Worm (Caenorhabditis elegans) whole organism, L3 larva: Measurements from ENCODE around the gene F19G12.9.

Source experiments
- R02D3.7 ChIP-seq: fragments of 150-350 bp; optimal IDR thresholded peaks from 2 replicates; lab custom pipeline; 2014; ENCODE audit warnings: missing biosample characterization, missing genetic modification characterization
- aly-2 ChIP-seq: fragments of 150-350 bp; optimal IDR thresholded peaks from 2 replicates; lab custom pipeline; 2014; ENCODE audit warnings: missing biosample characterization, missing genetic modification characterization
- ama-1 ChIP-seq: fragments of 150-350 bp; optimal IDR thresholded peaks from 2 replicates; lab custom pipeline; 2018
- ceh-16 ChIP-seq: sonication (generic microtip); optimal IDR thresholded peaks from 2 replicates; lab custom pipeline; 2017; ENCODE audit warnings: missing biosample characterization, missing genetic modification characterization
- ceh-28 ChIP-seq: fragments of 150-350 bp; optimal IDR thresholded peaks from 2 replicates; lab custom pipeline; 2014; ENCODE audit warnings: missing biosample characterization, missing genetic modification reagents, missing genetic modification characterization
- ceh-82 ChIP-seq: fragments of 150-350 bp; optimal IDR thresholded peaks from 2 replicates; lab custom pipeline; 2014; ENCODE audit warnings: missing biosample characterization, missing genetic modification characterization
- ceh-9 ChIP-seq: sonication (generic microtip); optimal IDR thresholded peaks from 2 replicates; lab custom pipeline; 2018; ENCODE audit warnings: missing biosample characterization, missing genetic modification characterization
- egl-27 ChIP-seq: sonication (generic microtip); optimal IDR thresholded peaks from 4 replicates; lab custom pipeline; 2017; ENCODE audit warnings: missing biosample characterization, missing genetic modification reagents, missing genetic modification characterization
- egl-5 ChIP-seq: fragments of 150-350 bp; optimal IDR thresholded peaks from 2 replicates; lab custom pipeline; 2017; ENCODE audit warnings: missing biosample characterization, missing genetic modification reagents, missing genetic modification characterization, inconsistent platforms
- elt-2 ChIP-seq: sonication (generic microtip); optimal IDR thresholded peaks from 2 replicates; lab custom pipeline; 2016; ENCODE audit warnings: missing genetic modification reagents, mild to moderate bottlenecking, missing genetic modification characterization, missing compliant biosample characterization
- elt-3 ChIP-seq, 3 experiments: fragments of 150-350 bp in 1 of 3; sonication (generic microtip) in 2 of 3; optimal IDR thresholded peaks; 2 replicates in 2 of 3; 4 replicates in 1 of 3; lab custom pipeline; 2014 to 2017; ENCODE audit warnings: missing biosample characterization in 3 of 3, missing genetic modification characterization in 3 of 3
- fkh-10 ChIP-seq: sonication (generic microtip); optimal IDR thresholded peaks from 2 replicates; lab custom pipeline; 2017; ENCODE audit warnings: missing biosample characterization, missing genetic modification reagents, missing genetic modification characterization
- fos-1 ChIP-seq: fragments of 150-350 bp; optimal IDR thresholded peaks from 2 replicates; lab custom pipeline; 2014; ENCODE audit warnings: missing biosample characterization, missing genetic modification characterization
- hmg-11 ChIP-seq: sonication (generic microtip); optimal IDR thresholded peaks from 2 replicates; lab custom pipeline; 2016; ENCODE audit warnings: missing genetic modification characterization, missing compliant biosample characterization
- jun-1 ChIP-seq: fragments of 150-350 bp; optimal IDR thresholded peaks from 2 replicates; lab custom pipeline; 2014; ENCODE audit warnings: missing biosample characterization, missing genetic modification reagents, missing genetic modification characterization
- lin-15B ChIP-seq: fragments of 150-350 bp; optimal IDR thresholded peaks from 2 replicates; lab custom pipeline; 2014; ENCODE audit warnings: missing biosample characterization, missing genetic modification characterization
- lin-39 ChIP-seq: fragments of 150-350 bp; optimal IDR thresholded peaks from 2 replicates; lab custom pipeline; 2018; ENCODE audit warnings: missing biosample characterization, missing genetic modification reagents, missing genetic modification characterization
- lsy-12 ChIP-seq: sonication (generic microtip); optimal IDR thresholded peaks from 2 replicates; lab custom pipeline; 2016; ENCODE audit warnings: mild to moderate bottlenecking, missing genetic modification characterization, missing compliant biosample characterization
- mdl-1 ChIP-seq: fragments of 150-350 bp; optimal IDR thresholded peaks from 2 replicates; lab custom pipeline; 2014; ENCODE audit warnings: missing biosample characterization, missing genetic modification characterization
- mml-1 ChIP-seq: fragments of 150-350 bp; sonication (generic microtip); optimal IDR thresholded peaks from 3 replicates; lab custom pipeline; 2014; ENCODE audit warnings: missing biosample characterization, missing genetic modification characterization
- nfya-1 ChIP-seq: sonication (generic microtip); optimal IDR thresholded peaks from 2 replicates; lab custom pipeline; 2017; ENCODE audit warnings: missing genetic modification characterization, mild to moderate bottlenecking, missing compliant biosample characterization, antibody characterized with exemption, moderate library complexity; ENCODE audit not compliant: insufficient read depth
- nhr-11 ChIP-seq: fragments of 150-350 bp; optimal IDR thresholded peaks from 2 replicates; lab custom pipeline; 2014; ENCODE audit warnings: missing biosample characterization, missing genetic modification characterization
- nhr-12 ChIP-seq: fragments of 150-350 bp; optimal IDR thresholded peaks from 2 replicates; lab custom pipeline; 2014; ENCODE audit warnings: missing biosample characterization, missing genetic modification characterization
- nhr-23 ChIP-seq: fragments of 150-350 bp; optimal IDR thresholded peaks from 2 replicates; lab custom pipeline; 2014; ENCODE audit warnings: missing biosample characterization, missing genetic modification reagents, missing genetic modification characterization
- nhr-25 ChIP-seq: sonication (generic microtip); optimal IDR thresholded peaks from 2 replicates; lab custom pipeline; 2017; ENCODE audit warnings: missing biosample characterization, missing genetic modification characterization
- nhr-28 ChIP-seq: fragments of 150-350 bp; optimal IDR thresholded peaks from 2 replicates; lab custom pipeline; 2014; ENCODE audit warnings: missing biosample characterization, missing genetic modification characterization
- nhr-43 ChIP-seq: sonication (generic microtip); optimal IDR thresholded peaks from 2 replicates; lab custom pipeline; 2016; ENCODE audit warnings: mild to moderate bottlenecking, missing genetic modification characterization, missing compliant biosample characterization; ENCODE audit not compliant: poor library complexity, severe bottlenecking
- nhr-67 ChIP-seq: fragments of 150-350 bp; optimal IDR thresholded peaks from 2 replicates; lab custom pipeline; 2014; ENCODE audit warnings: missing biosample characterization, missing genetic modification characterization
- nhr-77 ChIP-seq: fragments of 150-350 bp; optimal IDR thresholded peaks from 2 replicates; lab custom pipeline; 2014; ENCODE audit warnings: missing biosample characterization, missing genetic modification characterization
- pha-4 ChIP-seq: fragments of 150-350 bp; optimal IDR thresholded peaks from 2 replicates; lab custom pipeline; 2014; ENCODE audit warnings: missing biosample characterization, missing genetic modification reagents, missing genetic modification characterization
- pqm-1 ChIP-seq: fragments of 150-350 bp; optimal IDR thresholded peaks from 2 replicates; lab custom pipeline; 2017; ENCODE audit warnings: missing biosample characterization, missing genetic modification characterization, inconsistent platforms
- sea-2 ChIP-seq: fragments of 150-350 bp; sonication (generic microtip); optimal IDR thresholded peaks from 4 replicates; lab custom pipeline; 2014; ENCODE audit warnings: missing biosample characterization, missing genetic modification reagents, missing genetic modification characterization
- snpc-4 ChIP-seq: fragments of 150-350 bp; optimal IDR thresholded peaks from 2 replicates; lab custom pipeline; 2014; ENCODE audit warnings: missing biosample characterization, missing genetic modification characterization
- tbx-2 ChIP-seq: sonication (generic microtip); optimal IDR thresholded peaks from 2 replicates; lab custom pipeline; 2016; ENCODE audit warnings: mild to moderate bottlenecking, missing genetic modification characterization, missing compliant biosample characterization
- unc-39 ChIP-seq: sonication (generic microtip); optimal IDR thresholded peaks from 4 replicates; lab custom pipeline; 2017; ENCODE audit warnings: missing biosample characterization, missing genetic modification characterization
- unc-62 ChIP-seq: fragments of 150-350 bp; sonication (generic microtip); optimal IDR thresholded peaks from 4 replicates; lab custom pipeline; 2014; ENCODE audit warnings: missing biosample characterization, missing genetic modification reagents, missing genetic modification characterization
- ztf-4 ChIP-seq: fragments of 150-350 bp; optimal IDR thresholded peaks from 2 replicates; lab custom pipeline; 2014; ENCODE audit warnings: missing biosample characterization, missing genetic modification characterization

F19G12.9 gene

ce11 chrX:1446593-1447141, 27.7 kb downstream of the F19G12.9 start, which contains the start of gene zfp-3 (continued):
- TF ChIP-seq lin-15B (peak; percentile 87), egl-5 (tag; lab: Kevin White, UChicago) (peak; percentile 79), elt-3 (tag; optimal IDR thresholded peaks at IDR 0.05; lab: Kevin White, UChicago) (peak in 1 of 3 experiments; percentile 20), nhr-25 (tag; lab: Kevin White, UChicago) (peak; percentile 93), snpc-4 (peak; percentile 82), nhr-12 (tag; lab: Kevin White, UChicago) (no peak), lin-39 (tag; lab: Kevin White, UChicago) (peak; percentile 97), pqm-1 (tag; lab: Kevin White, UChicago) (peak; percentile 81), ceh-82 (tag; lab: Kevin White, UChicago) (peak; percentile 76), jun-1 (tag; lab: Kevin White, UChicago) (peak; percentile 98), lsy-12 (tag; lab: Kevin White, UChicago) (peak; percentile 83), nhr-23 (tag; lab: Kevin White, UChicago) (peak; percentile 93), tbx-2 (peak; percentile 87), fos-1 (tag; lab: Kevin White, UChicago) (peak; percentile 73), sea-2 (GFP tag; lab: Kevin White, UChicago) (peak; percentile 78), egl-27 (tag; lab: Kevin White, UChicago) (peak; percentile 89), nhr-77 (tag; lab: Kevin White, UChicago) (peak; percentile 77), unc-39 (tag; lab: Kevin White, UChicago) (no peak), hmg-11 (tag; lab: Kevin White, UChicago) (peak; percentile 99), R02D3.7 (tag; lab: Kevin White, UChicago) (peak; percentile 78), pha-4 (peak; percentile 96), ceh-9 (tag; lab: Kevin White, UChicago) (no peak), nhr-11 (tag; lab: Kevin White, UChicago) (peak; percentile 71), ceh-16 (no peak), nhr-43 (tag; lab: Kevin White, UChicago) (peak; percentile 86), ztf-4 (tag; lab: Kevin White, UChicago) (no peak), nhr-67 (tag; lab: Kevin White, UChicago) (no peak)
- TF ChIP-seq, all 47 proteins: peak for 32

DNA sequence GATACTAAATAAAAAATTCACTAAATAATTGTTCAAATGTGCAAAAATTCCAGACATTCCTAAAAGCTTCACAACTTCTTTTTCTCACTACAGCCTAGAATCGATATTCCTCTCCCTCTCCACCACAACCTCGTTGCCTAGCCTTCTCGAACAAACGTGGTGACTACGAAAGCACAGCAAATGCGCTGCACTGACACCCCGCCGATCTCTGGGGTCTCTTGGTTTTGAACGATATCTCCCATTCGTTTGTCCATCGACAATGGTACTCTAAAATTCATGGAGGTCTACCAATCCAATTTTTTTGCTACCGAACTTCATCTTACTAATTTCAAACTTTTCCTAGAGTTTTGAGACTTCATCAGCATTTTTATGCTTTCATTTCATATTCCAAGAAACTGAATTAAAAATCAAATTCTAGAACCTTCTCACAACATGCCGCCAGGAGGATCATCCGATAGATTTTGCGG, 31.4 kb downstream of the F19G12.9 start, which contains the start of gene W05H7.1:
Gene W05H7.1, plus strand, starts transcription at position 417 of the 467 bp plus-strand sequence.
- TF ChIP-seq nhr-67 (tag; lab: Kevin White, UChicago) (no peak), snpc-4 (peak; percentile 32), lin-39 (tag; lab: Kevin White, UChicago) (peak; percentile 58), ama-1 (lab: Kevin White, UChicago) (no peak), mdl-1 (tag; lab: Kevin White, UChicago) (no peak), fos-1 (tag; lab: Kevin White, UChicago) (no peak), aly-2 (no peak), lin-15B (peak; percentile 30), ceh-9 (tag; lab: Kevin White, UChicago) (no peak), fkh-10 (GFP tag; lab: Kevin White, UChicago) (no peak), ceh-28 (tag; lab: Kevin White, UChicago) (no peak), egl-5 (tag; lab: Kevin White, UChicago) (peak; percentile 42), hmg-11 (tag; lab: Kevin White, UChicago) (peak; percentile 56), unc-62 (no peak), nhr-43 (tag; lab: Kevin White, UChicago) (no peak), nfya-1 (tag; lab: Kevin White, UChicago) (peak; percentile 73), nhr-12 (tag; lab: Kevin White, UChicago) (no peak), ceh-82 (tag; lab: Kevin White, UChicago) (no peak), nhr-23 (tag; lab: Kevin White, UChicago) (peak; percentile 48), nhr-28 (no peak), mml-1 (tag; lab: Kevin White, UChicago) (no peak), pqm-1 (tag; lab: Kevin White, UChicago) (no peak), tbx-2 (no peak), elt-2 (peak; percentile 15), pha-4 (peak; percentile 62), lsy-12 (tag; lab: Kevin White, UChicago) (no peak), nhr-25 (tag; lab: Kevin White, UChicago) (peak; percentile 63)
